Fruit fly (Drosophila melanogaster) whole organism, pupa: ENCODE results near the gene CG11889.

ENCODE experiments used
- CG10348 ChIP-seq: fragments of 200-800 bp; sonication (Bioruptor generic); IDR thresholded peaks from 2 replicates; pipeline ENCODE4 v1.3.6; 2022; ENCODE audit warnings: missing biosample characterization, missing genetic modification characterization
- CG12605 ChIP-seq: fragments of 200-800 bp; sonication (Bioruptor generic); IDR thresholded peaks from 2 replicates; pipeline ENCODE4 v1.3.6; 2022; ENCODE audit warnings: missing biosample characterization, missing genetic modification characterization
- CG13204 ChIP-seq: fragments of 200-800 bp; sonication (Bioruptor generic); optimal IDR thresholded peaks from 2 replicates; lab custom pipeline; 2018; ENCODE audit warnings: missing biosample characterization, mild to moderate bottlenecking, missing genetic modification characterization, moderate library complexity
- CG14655 ChIP-seq: fragments of 200-800 bp; sonication (Bioruptor generic); optimal IDR thresholded peaks from 3 replicates; lab custom pipeline; 2017; ENCODE audit warnings: mild to moderate bottlenecking, missing biosample characterization, missing genetic modification reagents, missing genetic modification characterization
- CG15710 ChIP-seq: fragments of 200-800 bp; sonication (Bioruptor generic); optimal IDR thresholded peaks from 2 replicates; lab custom pipeline; 2018; ENCODE audit warnings: missing biosample characterization, mild to moderate bottlenecking, missing genetic modification characterization, moderate library complexity
- CG17806 ChIP-seq: fragments of 200-800 bp; sonication (Bioruptor generic); optimal IDR thresholded peaks from 2 replicates; lab custom pipeline; 2018; ENCODE audit warnings: missing biosample characterization, mild to moderate bottlenecking, missing genetic modification characterization, moderate library complexity
- CG32121 ChIP-seq: fragments of 200-800 bp; sonication (Bioruptor generic); IDR thresholded peaks from 2 replicates; pipeline ENCODE4 v1.3.6; 2022; ENCODE audit warnings: missing biosample characterization, missing genetic modification characterization
- CG34367 ChIP-seq: fragments of 200-800 bp; sonication (Bioruptor generic); optimal IDR thresholded peaks from 2 replicates; lab custom pipeline; 2018; ENCODE audit warnings: missing biosample characterization, mild to moderate bottlenecking, missing genetic modification characterization
- CG4496 ChIP-seq: fragments of 200-800 bp; sonication (Bioruptor generic); IDR thresholded peaks from 3 replicates; pipeline ENCODE4 v1.3.6; 2022; ENCODE audit warnings: missing biosample characterization, missing genetic modification characterization
- CG8159 ChIP-seq: fragments of 200-800 bp; sonication (Bioruptor generic); optimal IDR thresholded peaks from 3 replicates; lab custom pipeline; 2018; ENCODE audit warnings: missing biosample characterization, mild to moderate bottlenecking, missing genetic modification characterization, moderate library complexity
- CG8301 ChIP-seq: fragments of 200-800 bp; sonication (Bioruptor generic); optimal IDR thresholded peaks from 2 replicates; lab custom pipeline; 2018; ENCODE audit warnings: missing biosample characterization, mild to moderate bottlenecking, missing genetic modification characterization
- CG9948 ChIP-seq: fragments of 200-800 bp; sonication (Bioruptor generic); optimal IDR thresholded peaks from 2 replicates; lab custom pipeline; 2018; ENCODE audit warnings: missing biosample characterization, mild to moderate bottlenecking, missing genetic modification characterization, moderate library complexity
- D1 ChIP-seq: fragments of 200-800 bp; sonication (Bioruptor generic); optimal IDR thresholded peaks from 2 replicates; lab custom pipeline; 2018; ENCODE audit warnings: missing biosample characterization, mild to moderate bottlenecking, missing genetic modification characterization, moderate library complexity
- EcR ChIP-seq: fragments of 200-800 bp; sonication (Bioruptor generic); optimal IDR thresholded peaks from 3 replicates; lab custom pipeline; 2019; ENCODE audit warnings: missing biosample characterization, missing genetic modification characterization, mild to moderate bottlenecking, moderate library complexity, missing genetic modification reagents
- Ets98B ChIP-seq: fragments of 200-800 bp; sonication (Bioruptor generic); IDR thresholded peaks from 2 replicates; pipeline ENCODE4 v1.3.6; 2022; ENCODE audit warnings: missing biosample characterization, missing genetic modification characterization
- Pif1A ChIP-seq: fragments of 200-800 bp; sonication (Bioruptor generic); optimal IDR thresholded peaks from 3 replicates; lab custom pipeline; 2016; ENCODE audit warnings: missing biosample characterization, missing genetic modification characterization
- Pif1B ChIP-seq: fragments of 200-800 bp; sonication (Bioruptor generic); optimal IDR thresholded peaks from 3 replicates; lab custom pipeline; 2016; ENCODE audit warnings: missing biosample characterization, missing genetic modification characterization
- Snoo ChIP-seq: fragments of 200-800 bp; sonication (Bioruptor generic); optimal IDR thresholded peaks from 3 replicates; lab custom pipeline; 2017; ENCODE audit warnings: missing biosample characterization, mild to moderate bottlenecking, missing genetic modification characterization, inconsistent platforms
- fd96Ca ChIP-seq: fragments of 200-800 bp; sonication (Bioruptor generic); IDR thresholded peaks from 3 replicates; pipeline ENCODE4 v1.3.6; 2022; ENCODE audit warnings: missing biosample characterization, missing genetic modification characterization
- gl ChIP-seq: fragments of 200-800 bp; sonication (Bioruptor generic); optimal IDR thresholded peaks from 2 replicates; lab custom pipeline; 2018; ENCODE audit warnings: missing biosample characterization, mild to moderate bottlenecking, missing genetic modification characterization
- rn ChIP-seq: fragments of 200-800 bp; sonication (Bioruptor generic); IDR thresholded peaks from 2 replicates; pipeline ENCODE4 v1.3.6; 2022; ENCODE audit warnings: missing biosample characterization, missing genetic modification characterization

Gene CG11889

dm6 chr3R:25236121-25236520 is 33.9 kb upstream of the CG11889 start:
- TF ChIP-seq Snoo (no peak), CG12605 (GFP tag; lab: Robert Waterston, UW) (no peak), rn (no peak), CG4496 (no peak), EcR (GFP tag; lab: Kevin White, UChicago) (no peak), CG17806 (no peak), CG32121 (GFP tag; lab: Robert Waterston, UW) (no peak), CG8159 (no peak), gl (tag; lab: Kevin White, UChicago) (no peak), Pif1A (no peak), CG34367 (tag; lab: Kevin White, UChicago) (no peak), CG10348 (GFP tag; lab: Robert Waterston, UW) (no peak), Pif1B (GFP tag; lab: Kevin White, UChicago) (no peak), Ets98B (no peak), CG8301 (tag; lab: Kevin White, UChicago) (no peak), CG9948 (tag; lab: Kevin White, UChicago) (no peak)

- TF ChIP-seq EcR (GFP tag; lab: Kevin White, UChicago) (peak; percentile 81), rn (no peak)
Observed at dm6 chr3R:25237314-25237713, 32.7 kb upstream of the CG11889 start, which contains the start of gene Jhbp7. Gene Jhbp7 (plus strand): TSS chr3R:25237614.

dm6 chr3R:25238771-25239700 is 31.0 kb upstream of the CG11889 start:
- TF ChIP-seq CG8159 (peak; percentile 60), CG34367 (tag; lab: Kevin White, UChicago) (peak; percentile 11), CG32121 (GFP tag; lab: Robert Waterston, UW) (no peak), CG9948 (tag; lab: Kevin White, UChicago) (peak; percentile 33), CG15710 (tag; lab: Kevin White, UChicago) (peak; percentile 22), CG17806 (peak; percentile 3), D1 (tag; lab: Kevin White, UChicago) (no peak), EcR (GFP tag; lab: Kevin White, UChicago) (peak; percentile 94)

- TF ChIP-seq Pif1B (GFP tag; lab: Kevin White, UChicago) (no peak), Ets98B (no peak), CG15710 (tag; lab: Kevin White, UChicago) (no peak), CG12605 (GFP tag; lab: Robert Waterston, UW) (no peak), CG8301 (tag; lab: Kevin White, UChicago) (no peak), D1 (tag; lab: Kevin White, UChicago) (no peak), CG13204 (GFP tag; lab: Kevin White, UChicago) (no peak), CG4496 (no peak), CG32121 (GFP tag; lab: Robert Waterston, UW) (no peak), EcR (GFP tag; lab: Kevin White, UChicago) (no peak), CG10348 (GFP tag; lab: Robert Waterston, UW) (no peak), CG9948 (tag; lab: Kevin White, UChicago) (no peak), CG17806 (no peak)
Observed at dm6 chr3R:25239880-25240279, 30.1 kb upstream of the CG11889 start, which contains the start of gene to. Gene to (plus strand): TSS chr3R:25240180.

- no peak for TF ChIP-seq CG4496
- no peak for TF ChIP-seq fd96Ca
- TF ChIP-seq EcR (GFP tag; lab: Kevin White, UChicago): peak; percentile 67
- no peak for TF ChIP-seq CG8159
Observed at dm6 chr3R:25241507-25242070, 28.4 kb upstream of the CG11889 start, which contains the start of gene CG11854. Gene CG11854 (plus strand): TSS chr3R:25242020.

- no peak for TF ChIP-seq CG14655 (GFP tag; lab: Kevin White, UChicago)
- TF ChIP-seq CG32121 (GFP tag; lab: Robert Waterston, UW): no peak
- TF ChIP-seq CG13204 (GFP tag; lab: Kevin White, UChicago): no peak
- no peak for TF ChIP-seq CG34367 (tag; lab: Kevin White, UChicago)
- TF ChIP-seq EcR (GFP tag; lab: Kevin White, UChicago): peak; percentile 81
- no peak for TF ChIP-seq CG12605 (GFP tag; lab: Robert Waterston, UW)
- no peak for TF ChIP-seq CG4496
- no peak for TF ChIP-seq CG9948 (tag; lab: Kevin White, UChicago)
Observed at dm6 chr3R:25245052-25245813, 24.8 kb upstream of the CG11889 start, which contains the start of gene bam. Gene bam (minus strand): TSS chr3R:25245109.
